Fruit fly (Drosophila melanogaster) whole organism, embryonic: ENCODE results near the gene HP1e.

ENCODE experiments used
- Atf-2 ChIP-seq: fragments of 200-800 bp; sonication (Bioruptor generic); optimal IDR thresholded peaks from 2 replicates; lab custom pipeline; 2016; ENCODE audit warnings: missing biosample characterization, missing genetic modification characterization
- CG10366 ChIP-seq: fragments of 200-800 bp; sonication (Bioruptor generic); IDR thresholded peaks from 2 replicates; pipeline ENCODE4 v1.3.6; 2022; ENCODE audit warnings: missing biosample characterization, missing genetic modification characterization
- CG10654 ChIP-seq: fragments of 200-800 bp; sonication (Bioruptor generic); optimal IDR thresholded peaks from 2 replicates; lab custom pipeline; 2016; ENCODE audit warnings: missing biosample characterization, missing genetic modification characterization
- CG11398 ChIP-seq: fragments of 200-800 bp; sonication (Bioruptor generic); optimal IDR thresholded peaks from 2 replicates; lab custom pipeline; 2016; ENCODE audit warnings: missing biosample characterization, missing genetic modification characterization
- CG11696 ChIP-seq: fragments of 200-800 bp; sonication (Bioruptor generic); IDR thresholded peaks from 2 replicates; pipeline ENCODE4 v1.3.6; 2022; ENCODE audit warnings: missing biosample characterization, missing genetic modification characterization
- CG1233 ChIP-seq: fragments of 200-800 bp; sonication (Bioruptor generic); optimal IDR thresholded peaks from 4 replicates; lab custom pipeline; 2018; ENCODE audit warnings: missing biosample characterization, mild to moderate bottlenecking, missing genetic modification characterization
- CG12391 ChIP-seq: fragments of 200-800 bp; sonication (Bioruptor generic); optimal IDR thresholded peaks from 3 replicates; lab custom pipeline; 2018; ENCODE audit warnings: missing biosample characterization, mild to moderate bottlenecking, missing genetic modification characterization, moderate library complexity
- CG13123 ChIP-seq: fragments of 200-800 bp; sonication (Bioruptor generic); optimal IDR thresholded peaks from 2 replicates; lab custom pipeline; 2016; ENCODE audit warnings: missing biosample characterization, missing genetic modification characterization
- CG14860 ChIP-seq: fragments of 200-800 bp; sonication (Bioruptor generic); IDR thresholded peaks from 3 replicates; pipeline ENCODE4 v1.3.6; 2022; ENCODE audit warnings: missing biosample characterization, missing genetic modification characterization; ENCODE audit not compliant: partially characterized antibody
- CG17829 ChIP-seq: fragments of 200-800 bp; optimal IDR thresholded peaks from 2 replicates; lab custom pipeline; 2019; ENCODE audit warnings: missing biosample characterization, mild to moderate bottlenecking, missing genetic modification characterization, moderate library complexity
- CG18262 ChIP-seq: fragments of 200-800 bp; optimal IDR thresholded peaks from 3 replicates; lab custom pipeline; 2019; ENCODE audit warnings: missing biosample characterization, mild to moderate bottlenecking, missing genetic modification characterization, moderate library complexity
- CG2202 ChIP-seq: fragments of 200-800 bp; sonication (Bioruptor generic); optimal IDR thresholded peaks from 2 replicates; lab custom pipeline; 2018; ENCODE audit warnings: missing biosample characterization, mild to moderate bottlenecking, missing genetic modification characterization
- CG2875 ChIP-seq: fragments of 200-800 bp; sonication (Bioruptor generic); optimal IDR thresholded peaks from 2 replicates; lab custom pipeline; 2017; ENCODE audit warnings: missing biosample characterization, mild to moderate bottlenecking, missing genetic modification characterization, missing genetic modification reagents
- CG3163 ChIP-seq: fragments of 200-800 bp; sonication (Bioruptor generic); optimal IDR thresholded peaks from 3 replicates; lab custom pipeline; 2016; ENCODE audit warnings: missing biosample characterization, missing genetic modification characterization
- CG32772 ChIP-seq: fragments of 200-800 bp; sonication (Bioruptor generic); IDR thresholded peaks from 2 replicates; pipeline ENCODE4 v1.3.6; 2022; ENCODE audit warnings: missing biosample characterization, missing genetic modification characterization
- CG33557 ChIP-seq: fragments of 200-800 bp; sonication (Bioruptor generic); optimal IDR thresholded peaks from 2 replicates; lab custom pipeline; 2019; ENCODE audit warnings: missing biosample characterization, mild to moderate bottlenecking, missing genetic modification characterization, moderate library complexity
- CG34224 ChIP-seq: fragments of 200-800 bp; sonication (Bioruptor generic); IDR thresholded peaks from 3 replicates; pipeline ENCODE4 v1.3.6; 2022; ENCODE audit warnings: missing biosample characterization, missing genetic modification characterization; ENCODE audit not compliant: partially characterized antibody
- CG5245 ChIP-seq: fragments of 200-800 bp; sonication (Bioruptor generic); optimal IDR thresholded peaks from 3 replicates; lab custom pipeline; 2016; ENCODE audit warnings: missing biosample characterization, missing genetic modification characterization
- CG6254 ChIP-seq: fragments of 200-800 bp; sonication (Bioruptor generic); optimal IDR thresholded peaks from 3 replicates; lab custom pipeline; 2017; ENCODE audit warnings: mild to moderate bottlenecking, missing biosample characterization, missing genetic modification reagents, missing genetic modification characterization
- CG9215 ChIP-seq: fragments of 200-800 bp; sonication (Bioruptor generic); IDR thresholded peaks from 2 replicates; pipeline ENCODE4 v1.3.6; 2022; ENCODE audit warnings: missing biosample characterization, missing genetic modification characterization
- CG9817 ChIP-seq: fragments of 200-800 bp; sonication (Bioruptor generic); optimal IDR thresholded peaks from 2 replicates; lab custom pipeline; 2018; ENCODE audit warnings: missing biosample characterization, mild to moderate bottlenecking, missing genetic modification characterization, moderate library complexity
- CHES-1-like ChIP-seq: fragments of 200-800 bp; sonication (Bioruptor generic); optimal IDR thresholded peaks from 2 replicates; lab custom pipeline; 2016; ENCODE audit warnings: missing biosample characterization, missing genetic modification characterization
- Deaf1 ChIP-seq: fragments of 200-800 bp; optimal IDR thresholded peaks from 3 replicates; lab custom pipeline; 2019; ENCODE audit warnings: missing biosample characterization, mild to moderate bottlenecking, missing genetic modification characterization, moderate library complexity
- Dfd ChIP-seq, 2 experiments: fragments of >200 bp; optimal IDR thresholded peaks; 2 replicates each; lab custom pipeline; 2017; ENCODE audit warnings: missing biosample characterization in 2 of 2, missing genetic modification characterization in 2 of 2
- Doc3 ChIP-seq: fragments of 200-800 bp; sonication (Bioruptor generic); IDR thresholded peaks from 3 replicates; pipeline ENCODE4 v1.3.6; 2022; ENCODE audit warnings: missing biosample characterization, missing genetic modification characterization; ENCODE audit not compliant: partially characterized antibody
- Fer3 ChIP-seq: fragments of 200-800 bp; sonication (Bioruptor generic); optimal IDR thresholded peaks from 2 replicates; lab custom pipeline; 2018; ENCODE audit warnings: missing biosample characterization, mild to moderate bottlenecking, missing genetic modification characterization, moderate library complexity
- HHEX ChIP-seq: fragments of 200-800 bp; sonication (Bioruptor generic); optimal IDR thresholded peaks from 3 replicates; lab custom pipeline; 2017; ENCODE audit warnings: missing biosample characterization, mild to moderate bottlenecking, missing genetic modification characterization, missing genetic modification reagents
- Hsf ChIP-seq: fragments of 200-800 bp; sonication (Bioruptor generic); optimal IDR thresholded peaks from 3 replicates; lab custom pipeline; 2016; ENCODE audit warnings: missing biosample characterization, missing genetic modification characterization
- Oli ChIP-seq: fragments of 200-800 bp; sonication (Bioruptor generic); optimal IDR thresholded peaks from 2 replicates; lab custom pipeline; 2018; ENCODE audit warnings: missing biosample characterization, mild to moderate bottlenecking, missing genetic modification characterization, moderate library complexity
- Sox102F ChIP-seq: fragments of 200-800 bp; sonication (Bioruptor generic); optimal IDR thresholded peaks from 2 replicates; lab custom pipeline; 2018; ENCODE audit warnings: missing biosample characterization, mild to moderate bottlenecking, missing genetic modification characterization, moderate library complexity
- Taf1 ChIP-seq: fragments of 200-800 bp; sonication (Bioruptor generic); IDR thresholded peaks from 2 replicates; pipeline ENCODE4 v1.3.6; 2022; ENCODE audit warnings: missing biosample characterization, missing genetic modification characterization
- ara ChIP-seq: fragments of 200-800 bp; sonication (Bioruptor generic); IDR thresholded peaks from 2 replicates; pipeline ENCODE4 v1.3.6; 2022; ENCODE audit warnings: missing biosample characterization, missing genetic modification characterization
- crc ChIP-seq: fragments of 200-800 bp; sonication (Bioruptor generic); optimal IDR thresholded peaks from 2 replicates; lab custom pipeline; 2016; ENCODE audit warnings: missing biosample characterization, missing genetic modification characterization
- croc ChIP-seq: fragments of 200-800 bp; sonication (Bioruptor generic); conservative IDR thresholded peaks from 3 replicates; pipeline ENCODE4 v1.3.6; 2022; ENCODE audit warnings: missing biosample characterization, missing genetic modification characterization
- crol ChIP-seq: fragments of 200-800 bp; sonication (Bioruptor generic); IDR thresholded peaks from 2 replicates; pipeline ENCODE4 v1.3.6; 2022; ENCODE audit warnings: missing biosample characterization, missing genetic modification characterization
- dmrt11E ChIP-seq: fragments of 200-800 bp; sonication (Bioruptor generic); optimal IDR thresholded peaks from 3 replicates; lab custom pipeline; 2018; ENCODE audit warnings: missing biosample characterization, mild to moderate bottlenecking, missing genetic modification characterization, moderate library complexity
- gsb-n ChIP-seq: fragments of 200-800 bp; sonication (Bioruptor generic); optimal IDR thresholded peaks from 3 replicates; lab custom pipeline; 2018; ENCODE audit warnings: missing biosample characterization, mild to moderate bottlenecking, missing genetic modification characterization
- klu ChIP-seq: fragments of 200-800 bp; sonication (Bioruptor generic); IDR thresholded peaks from 2 replicates; pipeline ENCODE4 v1.3.6; 2022; ENCODE audit warnings: missing biosample characterization, missing genetic modification characterization
- p53 ChIP-seq: fragments of 200-800 bp; sonication (Bioruptor generic); optimal IDR thresholded peaks from 2 replicates; lab custom pipeline; 2016; ENCODE audit warnings: missing biosample characterization, missing genetic modification characterization
- peb ChIP-seq: fragments of 200-800 bp; sonication (Bioruptor generic); IDR thresholded peaks from 2 replicates; pipeline ENCODE4 v1.3.6; 2022; ENCODE audit warnings: missing biosample characterization, missing genetic modification characterization
- pum ChIP-seq: fragments of 200-800 bp; sonication (Bioruptor generic); optimal IDR thresholded peaks from 2 replicates; lab custom pipeline; 2016; ENCODE audit warnings: missing biosample characterization, missing genetic modification characterization
- ro ChIP-seq: fragments of 200-800 bp; sonication (Bioruptor generic); IDR thresholded peaks from 2 replicates; pipeline ENCODE4 v1.3.6; 2022; ENCODE audit warnings: missing biosample characterization, missing genetic modification characterization
- sens ChIP-seq: fragments of 200-800 bp; sonication (Bioruptor generic); peaks from one replicate; lab custom pipeline; 2016; ENCODE audit warnings: missing biosample characterization, missing genetic modification characterization
- sens-2 ChIP-seq: fragments of 200-800 bp; sonication (Bioruptor generic); IDR thresholded peaks from 2 replicates; pipeline ENCODE4 v1.3.6; 2022; ENCODE audit warnings: missing biosample characterization, missing genetic modification characterization
- shn ChIP-seq: fragments of 200-800 bp; sonication (Bioruptor generic); optimal IDR thresholded peaks from 3 replicates; lab custom pipeline; 2016; ENCODE audit warnings: missing biosample characterization, missing genetic modification characterization
- stc ChIP-seq: fragments of 200-800 bp; sonication (Bioruptor generic); IDR thresholded peaks from 2 replicates; pipeline ENCODE4 v1.3.6; 2022; ENCODE audit warnings: missing biosample characterization, missing genetic modification characterization
- tin ChIP-seq: fragments of 200-800 bp; sonication (Bioruptor generic); optimal IDR thresholded peaks from 3 replicates; lab custom pipeline; 2016; ENCODE audit warnings: missing biosample characterization, missing genetic modification characterization
- tll ChIP-seq, 2 experiments: fragments of 200-800 bp in 1 of 2; fragments of >200 bp in 1 of 2; sonication (Bioruptor generic) in 1 of 2; optimal IDR thresholded peaks; 2 replicates each; lab custom pipeline; 2017 to 2019; ENCODE audit warnings: missing biosample characterization in 2 of 2, missing genetic modification characterization in 2 of 2, mild to moderate bottlenecking in 1 of 2, moderate library complexity in 1 of 2
- toy ChIP-seq: fragments of 200-800 bp; sonication (Bioruptor generic); IDR thresholded peaks from 2 replicates; pipeline ENCODE4 v1.3.6; 2022; ENCODE audit warnings: missing biosample characterization, missing genetic modification characterization
- tx ChIP-seq: fragments of 200-800 bp; sonication (Bioruptor generic); optimal IDR thresholded peaks from 2 replicates; lab custom pipeline; 2016; ENCODE audit warnings: missing biosample characterization, missing genetic modification characterization
- zfh1 ChIP-seq: fragments of 200-800 bp; sonication (Bioruptor generic); IDR thresholded peaks from 3 replicates; pipeline ENCODE4 v1.3.6; 2022; ENCODE audit warnings: missing biosample characterization, missing genetic modification characterization

Gene HP1e

dm6 chr3R:9347702-9348378 lies 26.3 kb downstream of the HP1e start (continued):
- TF ChIP-seq Taf1 (GFP tag; lab: Robert Waterston, UW) (no peak), sens (GFP tag; lab: Kevin White, UChicago) (peak; percentile 47), Oli (tag; lab: Kevin White, UChicago) (peak; percentile 31), CHES-1-like (GFP tag; lab: Kevin White, UChicago) (no peak), Hsf (GFP tag; lab: Kevin White, UChicago) (peak; percentile 7), gsb-n (tag; lab: Kevin White, UChicago) (no peak), crc (GFP tag; lab: Kevin White, UChicago) (no peak), CG6254 (GFP tag; lab: Kevin White, UChicago) (no peak), CG11398 (GFP tag; lab: Kevin White, UChicago) (no peak), CG3163 (no peak), CG9817 (tag; lab: Kevin White, UChicago) (no peak), croc (GFP tag; lab: Robert Waterston, UW) (no peak), zfh1 (GFP tag; lab: Robert Waterston, UW) (0 out of 3 replicates have a peak, but pooled peaks have one; percentile 22), shn (GFP tag; lab: Kevin White, UChicago) (no peak), CG11696 (GFP tag; lab: Robert Waterston, UW) (no peak), Dfd (GFP tag; optimal IDR thresholded peaks at IDR 0.05; lab: Kevin White, UChicago) (no peak), sens-2 (GFP tag; lab: Robert Waterston, UW) (no peak), CG34224 (GFP tag; lab: Robert Waterston, UW) (no peak), CG10366 (GFP tag; lab: Robert Waterston, UW) (no peak), Doc3 (no peak), Atf-2 (no peak), tx (GFP tag; lab: Kevin White, UChicago) (no peak), CG12391 (peak; percentile 53), CG10654 (GFP tag; lab: Kevin White, UChicago) (no peak), Sox102F (peak; percentile 17), tin (GFP tag; lab: Kevin White, UChicago) (no peak), CG9215 (GFP tag; lab: Robert Waterston, UW) (no peak), pum (GFP tag; lab: Kevin White, UChicago) (no peak), Deaf1 (tag; lab: Kevin White, UChicago) (no peak), peb (GFP tag; lab: Robert Waterston, UW) (0 out of 2 replicates have a peak, but pooled peaks have one; percentile 9), toy (GFP tag; lab: Robert Waterston, UW) (no peak), CG2202 (no peak), CG33557 (GFP tag; lab: Kevin White, UChicago) (peak; percentile 28), stc (GFP tag; lab: Robert Waterston, UW) (no peak), p53 (no peak), klu (no peak), ara (GFP tag; lab: Robert Waterston, UW) (peak; percentile 58), crol (GFP tag; lab: Robert Waterston, UW) (peak; percentile 50; the same call in 1 of the 2 replicates), ro (GFP tag; lab: Robert Waterston, UW) (no peak), CG2875 (GFP tag; lab: Kevin White, UChicago) (no peak), CG18262 (tag; lab: Kevin White, UChicago) (peak; percentile 51), tll (GFP tag; optimal IDR thresholded peaks at IDR 0.05; lab: Kevin White, UChicago) (no peak), CG17829 (tag; lab: Kevin White, UChicago) (peak; percentile 46), HHEX (GFP tag; lab: Kevin White, UChicago) (no peak), Fer3 (no peak), CG5245 (GFP tag; lab: Kevin White, UChicago) (no peak), CG14860 (GFP tag; lab: Robert Waterston, UW) (no peak), CG1233 (no peak), CG13123 (GFP tag; lab: Kevin White, UChicago) (no peak), dmrt11E (tag; lab: Kevin White, UChicago) (peak; percentile 71), CG32772 (no peak)
